Fruit fly (Drosophila melanogaster) whole organism, embryonic: ENCODE results near the gene CG11737.

Experiments
- Abd-B ChIP-seq: fragments of 200-800 bp; sonication (Bioruptor generic); optimal IDR thresholded peaks from 2 replicates; lab custom pipeline; 2018; ENCODE audit warnings: missing biosample characterization, mild to moderate bottlenecking, missing genetic modification characterization, moderate library complexity
- Aef1 ChIP-seq: fragments of 200-800 bp; sonication (Bioruptor generic); IDR thresholded peaks from 3 replicates; pipeline ENCODE4 v1.3.6; 2022; ENCODE audit warnings: missing biosample characterization, missing genetic modification characterization
- BEAF-32 ChIP-seq: fragments of 200-800 bp; sonication (Bioruptor generic); optimal IDR thresholded peaks from 3 replicates; lab custom pipeline; 2017; ENCODE audit warnings: missing biosample characterization, missing genetic modification characterization, mild to moderate bottlenecking, moderate library complexity, missing genetic modification reagents
- Bgb ChIP-seq: fragments of 200-800 bp; sonication (Bioruptor generic); IDR thresholded peaks from 2 replicates; pipeline ENCODE4 v1.3.6; 2022; ENCODE audit warnings: missing biosample characterization, missing genetic modification characterization; ENCODE audit not compliant: partially characterized antibody
- CG10366 ChIP-seq: fragments of 200-800 bp; sonication (Bioruptor generic); IDR thresholded peaks from 2 replicates; pipeline ENCODE4 v1.3.6; 2022; ENCODE audit warnings: missing biosample characterization, missing genetic modification characterization
- CG10979 ChIP-seq: fragments of 200-800 bp; sonication (Bioruptor generic); optimal IDR thresholded peaks from 2 replicates; lab custom pipeline; 2018; ENCODE audit warnings: missing biosample characterization, mild to moderate bottlenecking, missing genetic modification characterization, moderate library complexity
- CG11504 ChIP-seq: fragments of 200-800 bp; sonication (Bioruptor generic); optimal IDR thresholded peaks from 3 replicates; lab custom pipeline; 2019; ENCODE audit warnings: missing biosample characterization, mild to moderate bottlenecking, missing genetic modification characterization, moderate library complexity
- CG11695 ChIP-seq: fragments of 200-800 bp; sonication (Bioruptor generic); IDR thresholded peaks from 3 replicates; pipeline ENCODE4 v1.3.6; 2022; ENCODE audit warnings: missing biosample characterization, missing genetic modification characterization
- CG15011 ChIP-seq: fragments of 200-800 bp; sonication (Bioruptor generic); optimal IDR thresholded peaks from 3 replicates; lab custom pipeline; 2018; ENCODE audit warnings: missing biosample characterization, mild to moderate bottlenecking, missing genetic modification characterization
- CG15514 ChIP-seq: fragments of 200-800 bp; sonication (Bioruptor generic); optimal IDR thresholded peaks from 3 replicates; lab custom pipeline; 2017; ENCODE audit warnings: missing biosample characterization, missing genetic modification characterization, mild to moderate bottlenecking, moderate library complexity, missing genetic modification reagents
- CG16863 ChIP-seq: fragments of 200-800 bp; sonication (Bioruptor generic); optimal IDR thresholded peaks from 3 replicates; lab custom pipeline; 2016; ENCODE audit warnings: missing biosample characterization, missing genetic modification characterization
- CG2889 ChIP-seq: fragments of 200-800 bp; sonication (Bioruptor generic); IDR thresholded peaks from 3 replicates; pipeline ENCODE4 v1.3.6; 2022; ENCODE audit warnings: missing biosample characterization, missing genetic modification characterization
- CG30403 ChIP-seq: fragments of 200-800 bp; sonication (Bioruptor generic); optimal IDR thresholded peaks from 3 replicates; lab custom pipeline; 2016; ENCODE audit warnings: missing biosample characterization, missing genetic modification characterization
- CG4360 ChIP-seq: fragments of 200-800 bp; sonication (Bioruptor generic); IDR thresholded peaks from 2 replicates; pipeline ENCODE4 v1.3.6; 2022; ENCODE audit warnings: missing biosample characterization, missing genetic modification characterization
- CG4617 ChIP-seq: fragments of 200-800 bp; sonication (Bioruptor generic); optimal IDR thresholded peaks from 3 replicates; lab custom pipeline; 2016; ENCODE audit warnings: missing biosample characterization, missing genetic modification characterization, borderline replicate concordance
- CG6765 ChIP-seq: fragments of 200-800 bp; sonication (Bioruptor generic); optimal IDR thresholded peaks from 3 replicates; lab custom pipeline; 2017; ENCODE audit warnings: missing biosample characterization, mild to moderate bottlenecking, missing genetic modification characterization
- CG7928 ChIP-seq: fragments of 200-800 bp; sonication (Bioruptor generic); optimal IDR thresholded peaks from 2 replicates; lab custom pipeline; 2017; ENCODE audit warnings: missing biosample characterization, mild to moderate bottlenecking, missing genetic modification characterization
- CG9876 ChIP-seq: fragments of 200-800 bp; sonication (Bioruptor generic); optimal IDR thresholded peaks from 2 replicates; lab custom pipeline; 2016; ENCODE audit warnings: missing biosample characterization, missing genetic modification characterization
- Dfd ChIP-seq, 2 experiments: fragments of >200 bp; optimal IDR thresholded peaks; 2 replicates each; lab custom pipeline; 2017; ENCODE audit warnings: missing biosample characterization in 2 of 2, missing genetic modification characterization in 2 of 2
- Dp ChIP-seq: fragments of 200-800 bp; sonication (Bioruptor generic); optimal IDR thresholded peaks from 2 replicates; lab custom pipeline; 2018; ENCODE audit warnings: missing biosample characterization, mild to moderate bottlenecking, missing genetic modification characterization, moderate library complexity
- Dref ChIP-seq: fragments of 200-800 bp; sonication (Bioruptor generic); IDR thresholded peaks from 2 replicates; pipeline ENCODE4 v1.3.6; 2022; ENCODE audit warnings: missing biosample characterization, missing genetic modification characterization
- E2f1 ChIP-seq: fragments of 200-800 bp; sonication (Bioruptor generic); IDR thresholded peaks from 2 replicates; pipeline ENCODE4 v1.3.6; 2022; ENCODE audit warnings: missing biosample characterization, missing genetic modification characterization
- Ets97D ChIP-seq: fragments of 200-800 bp; sonication (Bioruptor generic); optimal IDR thresholded peaks from 3 replicates; lab custom pipeline; 2016; ENCODE audit warnings: missing biosample characterization, missing genetic modification characterization
- GATAe ChIP-seq: fragments of 200-800 bp; sonication (Bioruptor generic); conservative IDR thresholded peaks from 2 replicates; pipeline ENCODE4 v1.3.6; 2022; ENCODE audit warnings: missing biosample characterization, missing genetic modification characterization
- HLH54F ChIP-seq: fragments of 200-800 bp; sonication (Bioruptor generic); optimal IDR thresholded peaks from 3 replicates; lab custom pipeline; 2016; ENCODE audit warnings: missing biosample characterization, missing genetic modification characterization
- HmgZ ChIP-seq: fragments of 200-800 bp; sonication (Bioruptor generic); optimal IDR thresholded peaks from 2 replicates; lab custom pipeline; 2018; ENCODE audit warnings: missing biosample characterization, mild to moderate bottlenecking, missing genetic modification characterization
- Hr3 ChIP-seq: fragments of 200-800 bp; sonication (Bioruptor generic); optimal IDR thresholded peaks from 3 replicates; lab custom pipeline; 2016; ENCODE audit warnings: missing biosample characterization, missing genetic modification characterization
- Myb ChIP-seq: fragments of 200-800 bp; sonication (Bioruptor generic); optimal IDR thresholded peaks from 2 replicates; lab custom pipeline; 2016; ENCODE audit warnings: missing biosample characterization, missing genetic modification characterization
- NC2α ChIP-seq: fragments of 200-800 bp; sonication (Bioruptor generic); optimal IDR thresholded peaks from 2 replicates; lab custom pipeline; 2016; ENCODE audit warnings: missing biosample characterization, missing genetic modification characterization
- NK7.1 ChIP-seq: fragments of 200-800 bp; sonication (Bioruptor generic); optimal IDR thresholded peaks from 3 replicates; lab custom pipeline; 2016; ENCODE audit warnings: missing biosample characterization, missing genetic modification characterization
- Rfx ChIP-seq: fragments of 200-800 bp; sonication (Bioruptor generic); IDR thresholded peaks from 2 replicates; pipeline ENCODE4 v1.3.6; 2022; ENCODE audit warnings: missing biosample characterization, missing genetic modification characterization
- Six4 ChIP-seq: fragments of 200-800 bp; sonication (Bioruptor generic); optimal IDR thresholded peaks from 2 replicates; lab custom pipeline; 2016; ENCODE audit warnings: missing biosample characterization, missing genetic modification characterization
- Vsx1 ChIP-seq: fragments of 200-800 bp; sonication (Bioruptor generic); optimal IDR thresholded peaks from 2 replicates; lab custom pipeline; 2017; ENCODE audit warnings: missing biosample characterization, mild to moderate bottlenecking, missing genetic modification characterization, missing genetic modification reagents
- amos ChIP-seq: fragments of 200-800 bp; sonication (Bioruptor generic); IDR thresholded peaks from 2 replicates; pipeline ENCODE4 v1.3.6; 2022; ENCODE audit warnings: missing biosample characterization, missing genetic modification characterization; ENCODE audit not compliant: partially characterized antibody
- ap ChIP-seq: fragments of 200-800 bp; sonication (Bioruptor generic); IDR thresholded peaks from 2 replicates; pipeline ENCODE4 v1.3.6; 2022; ENCODE audit warnings: missing biosample characterization, missing genetic modification characterization
- bbx ChIP-seq: fragments of 200-800 bp; sonication (Bioruptor generic); IDR thresholded peaks from 2 replicates; pipeline ENCODE4 v1.3.6; 2022; ENCODE audit warnings: missing biosample characterization, missing genetic modification characterization; ENCODE audit not compliant: partially characterized antibody
- bsh ChIP-seq, 2 experiments: fragments of 200-800 bp; sonication (Bioruptor generic); optimal IDR thresholded peaks; 2 replicates each; lab custom pipeline; 2017 to 2018; ENCODE audit warnings: mild to moderate bottlenecking in 2 of 2, missing biosample characterization in 2 of 2, missing genetic modification characterization in 2 of 2, moderate library complexity in 1 of 2
- caup ChIP-seq: fragments of 200-800 bp; sonication (Bioruptor generic); optimal IDR thresholded peaks from 3 replicates; lab custom pipeline; 2017; ENCODE audit warnings: missing biosample characterization, mild to moderate bottlenecking, missing genetic modification characterization, moderate library complexity; ENCODE audit not compliant: severe bottlenecking
- gfzf ChIP-seq: fragments of 200-800 bp; sonication (Bioruptor generic); optimal IDR thresholded peaks from 2 replicates; lab custom pipeline; 2016; ENCODE audit warnings: missing biosample characterization, mild to moderate bottlenecking, missing genetic modification characterization, moderate library complexity
- lola ChIP-seq, 3 experiments: fragments of >200 bp in 2 of 3; fragments of 200-800 bp in 1 of 3; sonication (Bioruptor generic) in 1 of 3; optimal IDR thresholded peaks; 2 replicates each; lab custom pipeline; 2017 to 2019; ENCODE audit warnings: missing biosample characterization in 3 of 3, missing genetic modification characterization in 3 of 3, mild to moderate bottlenecking in 1 of 3, moderate library complexity in 1 of 3
- org-1 ChIP-seq: fragments of 200-800 bp; sonication (Bioruptor generic); optimal IDR thresholded peaks from 2 replicates; lab custom pipeline; 2017; ENCODE audit warnings: missing biosample characterization, missing genetic modification characterization
- prd ChIP-seq, 3 experiments: fragments of >200 bp in 2 of 3; fragments of 200-800 bp in 1 of 3; sonication (Bioruptor generic) in 1 of 3; optimal IDR thresholded peaks in 2 of 3; IDR thresholded peaks in 1 of 3; 2 replicates in 2 of 3; 3 replicates in 1 of 3; pipeline versions ENCODE4 v1.3.6 to Lab custom; 2017 to 2022; ENCODE audit warnings: missing biosample characterization in 1 of 3, missing genetic modification characterization in 1 of 3
- rib ChIP-seq: fragments of 200-800 bp; sonication (Bioruptor generic); IDR thresholded peaks from 2 replicates; pipeline ENCODE4 v1.3.6; 2022; ENCODE audit warnings: missing biosample characterization, missing genetic modification characterization
- sisA ChIP-seq: fragments of 200-800 bp; sonication (Bioruptor generic); IDR thresholded peaks from 2 replicates; pipeline ENCODE4 v1.3.6; 2022; ENCODE audit warnings: missing biosample characterization, missing genetic modification characterization
- slbo ChIP-seq: fragments of 200-800 bp; sonication (Bioruptor generic); IDR thresholded peaks from 2 replicates; pipeline ENCODE4 v1.3.6; 2022; ENCODE audit warnings: missing biosample characterization, missing genetic modification characterization
- sr ChIP-seq: fragments of 200-800 bp; sonication (Bioruptor generic); IDR thresholded peaks from 3 replicates; pipeline ENCODE4 v1.3.6; 2022; ENCODE audit warnings: missing biosample characterization, missing genetic modification characterization
- tna ChIP-seq: fragments of 200-800 bp; sonication (Bioruptor generic); IDR thresholded peaks from 2 replicates; pipeline ENCODE4 v1.3.6; 2022; ENCODE audit warnings: missing biosample characterization, missing genetic modification characterization; ENCODE audit not compliant: partially characterized antibody
- vvl ChIP-seq: fragments of 200-800 bp; sonication (Bioruptor generic); IDR thresholded peaks from 2 replicates; pipeline ENCODE4 v1.3.6; 2022; ENCODE audit warnings: missing biosample characterization, missing genetic modification characterization
- wek ChIP-seq: fragments of 200-800 bp; sonication (Bioruptor generic); optimal IDR thresholded peaks from 3 replicates; lab custom pipeline; 2018; ENCODE audit warnings: missing biosample characterization, mild to moderate bottlenecking, missing genetic modification characterization, moderate library complexity

CG11737 gene

DNA sequence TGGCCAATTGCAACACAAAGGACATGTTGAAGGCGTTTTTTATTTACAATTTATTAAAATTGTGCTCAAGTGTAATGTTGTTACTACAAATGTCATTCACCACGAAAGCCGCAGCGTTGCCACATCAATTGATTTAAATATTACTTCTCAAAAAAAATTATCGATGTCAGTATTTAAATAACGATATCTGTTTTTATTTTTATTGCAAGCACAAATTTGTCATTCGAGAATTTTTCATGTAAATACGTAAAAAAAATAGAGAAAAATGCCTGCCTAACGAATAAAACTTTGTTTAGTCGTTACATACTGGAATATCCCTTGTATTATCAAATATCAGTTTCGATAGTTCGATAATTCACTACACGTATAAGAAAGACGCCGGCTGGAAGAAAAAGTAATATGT lies 44.8 kb downstream of the CG11737 start, which contains the start of the genes mRpS18A and CG31460 (continued):
- TF ChIP-seq CG11695 (GFP tag; lab: Robert Waterston, UW) (no peak), wek (GFP tag; lab: Kevin White, UChicago) (peak; percentile 6), CG11504 (peak; percentile 7), Rfx (GFP tag; lab: Robert Waterston, UW) (peak; percentile 29; the same call in 1 of the 2 replicates), GATAe (no peak), Abd-B (GFP tag; lab: Kevin White, UChicago) (peak; percentile 30), BEAF-32 (peak; percentile 81), caup (GFP tag; lab: Kevin White, UChicago) (no peak), org-1 (GFP tag; lab: Kevin White, UChicago) (no peak), CG2889 (GFP tag; lab: Robert Waterston, UW) (no peak), NK7.1 (GFP tag; lab: Kevin White, UChicago) (no peak), CG16863 (GFP tag; lab: Kevin White, UChicago) (no peak), E2f1 (GFP tag; lab: Robert Waterston, UW) (no peak), CG4360 (GFP tag; lab: Robert Waterston, UW) (no peak), gfzf (GFP tag; lab: Kevin White, UChicago) (peak; percentile 52), bsh (GFP tag; optimal IDR thresholded peaks at IDR 0.05; lab: Kevin White, UChicago) (no peak), prd (optimal IDR thresholded peaks at IDR 0.05; lab: Kevin White, UChicago) (no peak), prd (GFP tag; IDR thresholded peaks at IDR 0.05; lab: Robert Waterston, UW) (peak; percentile 20; the same call in 1 of the 3 replicates), CG7928 (GFP tag; lab: Kevin White, UChicago) (no peak), NC2α (GFP tag; lab: Kevin White, UChicago) (no peak), lola (GFP tag; optimal IDR thresholded peaks at IDR 0.05; lab: Kevin White, UChicago) (no peak), CG6765 (no peak), Myb (peak; percentile 23), ap (GFP tag; lab: Robert Waterston, UW) (no peak), CG10366 (GFP tag; lab: Robert Waterston, UW) (0 out of 2 replicates have a peak, but pooled peaks have one; percentile 9), Six4 (GFP tag; lab: Kevin White, UChicago) (no peak), slbo (GFP tag; lab: Robert Waterston, UW) (peak; percentile 57; the same call in 1 of the 2 replicates), vvl (GFP tag; lab: Robert Waterston, UW) (peak; percentile 59; the same call in 1 of the 2 replicates), Aef1 (GFP tag; lab: Robert Waterston, UW) (0 out of 3 replicates have a peak, but pooled peaks have one; percentile 14), CG30403 (GFP tag; lab: Kevin White, UChicago) (peak; percentile 10), Dref (peak; percentile 63), bbx (peak; percentile 44; the same call in 1 of the 2 replicates), CG15011 (GFP tag; lab: Kevin White, UChicago) (no peak), HLH54F (GFP tag; lab: Kevin White, UChicago) (no peak), HmgZ (tag; lab: Kevin White, UChicago) (peak; percentile 28), Hr3 (no peak), sisA (GFP tag; lab: Robert Waterston, UW) (no peak), rib (no peak), Dfd (GFP tag; optimal IDR thresholded peaks at IDR 0.05; lab: Kevin White, UChicago) (no peak), sr (no peak), CG15514 (GFP tag; lab: Kevin White, UChicago) (peak; percentile 5), Ets97D (GFP tag; lab: Kevin White, UChicago) (peak; percentile 43), CG10979 (tag; lab: Kevin White, UChicago) (no peak), Vsx1 (no peak), CG9876 (no peak), amos (GFP tag; lab: Robert Waterston, UW) (peak; percentile 65), CG4617 (GFP tag; lab: Kevin White, UChicago) (peak; percentile 52), tna (GFP tag; lab: Robert Waterston, UW) (no peak), Dp (GFP tag; lab: Kevin White, UChicago) (peak; percentile 23), Bgb (GFP tag; lab: Robert Waterston, UW) (peak; percentile 55)
